Fruit fly (Drosophila melanogaster): ENCODE results near the gene Krn.

Krn gene

DNA sequence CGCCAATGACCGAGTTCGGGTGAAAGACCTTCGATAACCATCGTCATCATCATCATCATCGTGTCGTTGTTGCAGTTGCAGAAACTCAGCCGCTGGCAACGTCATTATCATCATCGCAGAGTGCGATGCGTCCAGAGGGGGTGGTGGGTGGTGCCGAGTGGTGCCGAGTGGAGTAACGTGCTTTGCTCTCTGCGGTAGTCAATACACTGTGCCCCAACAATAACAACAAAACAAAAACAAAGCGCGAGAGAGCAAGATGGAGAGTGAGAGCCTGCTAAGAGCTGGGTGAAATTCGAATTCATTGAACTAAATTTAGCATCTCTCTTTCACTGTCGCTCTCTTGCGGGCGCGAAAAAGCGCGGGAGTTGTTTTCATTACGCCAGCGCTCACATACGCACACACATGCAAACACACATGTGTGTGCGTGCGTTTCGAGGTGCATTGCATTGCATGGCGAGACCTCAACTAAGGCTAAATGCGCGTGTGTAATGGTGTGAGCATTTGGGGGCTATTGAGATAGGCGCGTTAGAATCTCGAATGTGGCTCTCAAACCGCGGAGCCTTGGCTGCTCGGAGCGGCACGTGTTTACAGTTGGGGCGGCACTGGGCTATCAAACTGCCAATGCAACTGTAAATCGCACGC is 42.1 kb downstream of the Krn start (continued):
- TF ChIP-seq CG4707 (GFP tag; optimal IDR thresholded peaks at IDR 0.05) (no peak), CG17802 (tag; optimal IDR thresholded peaks at IDR 0.05) (no peak), CG7839 (tag; optimal IDR thresholded peaks at IDR 0.05) (no peak), gce (GFP tag; IDR thresholded peaks at IDR 0.05) (no peak), CG31365 (tag; optimal IDR thresholded peaks at IDR 0.05) (no peak), CrebB (tag; optimal IDR thresholded peaks at IDR 0.05) (no peak), C15 (GFP tag; IDR thresholded peaks at IDR 0.05) (no peak), CG13123 (GFP tag; optimal IDR thresholded peaks at IDR 0.05) (no peak), seq (GFP tag; IDR thresholded peaks at IDR 0.05) (no peak), Oaz (GFP tag; IDR thresholded peaks at IDR 0.05) (no peak), CG7271 (tag; optimal IDR thresholded peaks at IDR 0.05) (no peak), grn (GFP tag; optimal IDR thresholded peaks at IDR 0.05) (no peak), Fer1 (GFP tag; optimal IDR thresholded peaks at IDR 0.05) (no peak), Rx (GFP tag; IDR thresholded peaks at IDR 0.05) (no peak), CG14860 (GFP tag; IDR thresholded peaks at IDR 0.05; ENCODE audit: partially characterized antibody) (0 out of 3 replicates have a peak, but pooled peaks have one; percentile 30), sc (optimal IDR thresholded peaks at IDR 0.05) (no peak), sc (GFP tag; optimal IDR thresholded peaks at IDR 0.05) (no peak), CG1792 (GFP tag; optimal IDR thresholded peaks at IDR 0.05) (no peak), NK7.1 (GFP tag; optimal IDR thresholded peaks at IDR 0.05) (no peak), hkb (optimal IDR thresholded peaks at IDR 0.05) (no peak), hkb (GFP tag; IDR thresholded peaks at IDR 0.05) (no peak), Ets97D (GFP tag; optimal IDR thresholded peaks at IDR 0.05) (no peak), CG11085 (GFP tag; IDR thresholded peaks at IDR 0.05) (no peak), CG3838 (GFP tag; optimal IDR thresholded peaks at IDR 0.05) (no peak), MTF-1 (GFP tag; optimal IDR thresholded peaks at IDR 0.05; ENCODE audit: borderline replicate concordance) (no peak)

DNA sequence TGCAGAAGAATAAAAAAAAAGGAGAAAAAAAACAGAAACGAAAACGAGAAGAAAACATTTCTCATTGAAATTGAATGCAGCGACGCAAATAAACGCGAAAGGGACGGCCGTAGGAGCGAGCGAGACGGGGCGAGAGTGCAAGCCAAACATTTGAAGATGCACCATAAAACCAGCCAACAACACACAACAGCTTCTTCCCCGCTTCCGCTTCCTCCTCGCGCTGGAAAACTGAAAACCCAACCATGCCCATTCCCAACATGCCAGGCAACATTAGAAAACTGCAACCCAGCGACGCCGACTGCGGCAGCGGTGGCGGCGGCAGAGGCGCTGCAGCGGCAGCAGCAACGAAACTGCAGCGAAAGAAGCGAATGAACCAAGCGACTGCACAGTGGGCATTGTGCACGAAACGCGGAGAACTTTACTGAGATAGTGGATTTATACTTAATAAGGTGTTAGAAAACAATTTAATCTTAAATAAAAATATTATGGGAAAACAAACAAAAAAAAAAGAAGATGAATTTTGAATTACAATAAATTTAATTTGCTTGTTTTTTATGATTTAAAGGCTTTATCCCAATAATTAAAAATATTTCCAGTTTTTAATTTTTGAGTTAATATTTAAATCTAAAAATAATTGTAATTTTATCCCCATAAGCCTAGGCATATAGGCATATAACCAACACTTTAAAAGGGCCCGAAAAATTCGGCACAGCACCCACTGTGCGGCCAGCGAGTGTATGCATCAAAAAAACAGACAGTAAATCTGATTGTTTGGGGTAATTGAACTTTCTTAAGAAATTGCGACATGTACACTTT is 43.0 kb downstream of the Krn start:
- TF ChIP-seq CTCF (GFP tag; optimal IDR thresholded peaks at IDR 0.05) (peak; percentile 1), CG6689 (GFP tag; IDR thresholded peaks at IDR 0.05) (peak; percentile 51), Aef1 (GFP tag; IDR thresholded peaks at IDR 0.05) (no peak), CG4820 (GFP tag; optimal IDR thresholded peaks at IDR 0.05) (peak; percentile 66), CG3995 (GFP tag; optimal IDR thresholded peaks at IDR 0.05) (no peak), CG7357 (GFP tag; IDR thresholded peaks at IDR 0.05) (0 out of 3 replicates have a peak, but pooled peaks have one; percentile 49), crp (GFP tag; optimal IDR thresholded peaks at IDR 0.05) (peak in 1 of 2 experiments; percentile 6), Jarid2 (GFP tag; optimal IDR thresholded peaks at IDR 0.05) (peak; percentile 36), ATbp (GFP tag; optimal IDR thresholded peaks at IDR 0.05) (peak; percentile 59), CG17829 (tag; optimal IDR thresholded peaks at IDR 0.05) (peak; percentile 69), CG1832 (GFP tag; optimal IDR thresholded peaks at IDR 0.05) (peak; percentile 17), CG8359 (GFP tag; optimal IDR thresholded peaks at IDR 0.05; ENCODE audit: borderline replicate concordance) (peak; percentile 45), CG30431 (GFP tag; optimal IDR thresholded peaks at IDR 0.05) (peak; percentile 51), Hsf (GFP tag; optimal IDR thresholded peaks at IDR 0.05) (peak; percentile 39), Meics (GFP tag; optimal IDR thresholded peaks at IDR 0.05) (peak; percentile 27), CG9797 (GFP tag; optimal IDR thresholded peaks at IDR 0.05) (no peak), tap (tag; optimal IDR thresholded peaks at IDR 0.05) (peak; percentile 23), ap (GFP tag; IDR thresholded peaks at IDR 0.05) (0 out of 2 replicates have a peak, but pooled peaks have one; percentile 20), phol (tag; optimal IDR thresholded peaks at IDR 0.05) (peak; percentile 88), Hr51 (GFP tag; optimal IDR thresholded peaks at IDR 0.05) (peak in 1 of 2 experiments; percentile 79), CG10366 (GFP tag; IDR thresholded peaks at IDR 0.05) (peak; percentile 21; the same call in 1 of the 2 replicates), CG15479 (GFP tag; optimal IDR thresholded peaks at IDR 0.05) (no peak), CG12659 (GFP tag; optimal IDR thresholded peaks at IDR 0.05) (peak; percentile 61), mam (GFP tag; optimal IDR thresholded peaks at IDR 0.05) (no peak), zen (tag; optimal IDR thresholded peaks at IDR 0.05) (peak; percentile 47)

Data from whole organism, embryonic.